Worm (Caenorhabditis elegans) whole organism, mixed stage, embryonic: ENCODE measurements around the gene F58B6.1.

Experiments
- elt-3 ChIP-seq: fragments of 150-350 bp; optimal IDR thresholded peaks from 2 replicates; lab custom pipeline; 2014; ENCODE audit warnings: missing biosample characterization, missing genetic modification characterization
- nhr-28 ChIP-seq: fragments of 150-350 bp; optimal IDR thresholded peaks from 2 replicates; lab custom pipeline; 2014; ENCODE audit warnings: missing biosample characterization, missing genetic modification characterization
- nhr-76 ChIP-seq: sonication (generic microtip); optimal IDR thresholded peaks from 2 replicates; lab custom pipeline; 2017; ENCODE audit warnings: missing biosample characterization, missing genetic modification characterization
- unc-62 ChIP-seq: fragments of 150-350 bp; optimal IDR thresholded peaks from 2 replicates; lab custom pipeline; 2014; ENCODE audit warnings: missing biosample characterization, missing genetic modification reagents, missing genetic modification characterization

DNA sequence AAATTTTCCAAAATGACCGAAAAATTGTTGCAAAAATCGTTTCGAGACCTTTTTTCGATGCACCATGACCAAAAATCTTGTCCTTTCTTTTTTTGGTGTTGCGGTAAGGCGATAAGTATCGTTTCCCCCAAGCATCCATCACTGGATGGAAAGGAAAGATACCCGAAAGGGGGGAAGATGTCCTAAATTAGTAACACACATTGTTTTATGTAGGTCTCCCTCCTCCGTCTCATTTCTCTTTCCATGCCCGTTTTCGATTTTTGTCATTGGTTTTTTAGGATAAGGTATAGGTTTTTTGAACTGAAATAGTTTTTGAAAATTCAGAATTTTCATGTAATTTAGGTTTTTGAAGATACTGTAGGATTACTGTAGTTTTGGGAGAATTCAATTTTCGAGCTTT, 33.7 kb upstream of the F58B6.1 start:
- no peak for TF ChIP-seq unc-62 (GFP tag; lab: Kevin White, UChicago)
- TF ChIP-seq nhr-28 (tag; lab: Kevin White, UChicago), result no peak
- no peak for TF ChIP-seq nhr-76 (tag; lab: Kevin White, UChicago)
- TF ChIP-seq elt-3 (tag; lab: Kevin White, UChicago), result no peak
